Worm (Caenorhabditis elegans) whole organism, L1 larva: ENCODE data around the gene Y73B6BL.44.

Source experiments
- C16A3.4 ChIP-seq: fragments of 150-350 bp; optimal IDR thresholded peaks from 2 replicates; lab custom pipeline; 2014; ENCODE audit warnings: missing biosample characterization, missing genetic modification characterization
- C34B4.2 ChIP-seq: sonication (generic microtip); optimal IDR thresholded peaks from 2 replicates; lab custom pipeline; 2017; ENCODE audit warnings: mild to moderate bottlenecking, missing genetic modification characterization, missing compliant biosample characterization
- alr-1 ChIP-seq: fragments of 200-800 bp; sonication (Bioruptor generic); optimal IDR thresholded peaks from 2 replicates; lab custom pipeline; 2018; ENCODE audit warnings: borderline replicate concordance, mild to moderate bottlenecking, missing genetic modification characterization, missing compliant biosample characterization
- blmp-1 ChIP-seq: fragments of 150-350 bp; optimal IDR thresholded peaks from 2 replicates; lab custom pipeline; 2014; ENCODE audit warnings: missing biosample characterization, missing genetic modification characterization
- dpl-1 ChIP-seq, 3 experiments: fragments of 150-350 bp in 2 of 3; sonication (generic microtip) in 1 of 3; optimal IDR thresholded peaks; 2 replicates each; lab custom pipeline; 2014 to 2017; ENCODE audit warnings: missing biosample characterization in 3 of 3, missing genetic modification characterization in 3 of 3, missing genetic modification reagents in 3 of 3
- efl-1 ChIP-seq, 4 experiments: fragments of 150-350 bp; optimal IDR thresholded peaks in 3 of 4; peaks in 1 of 4; 1 replicate in 1 of 4; 2 replicates in 3 of 4; lab custom pipeline; 2014; ENCODE audit warnings: missing biosample characterization in 2 of 4, missing genetic modification characterization in 2 of 4, missing genetic modification reagents in 2 of 4
- egl-27 ChIP-seq, 2 experiments: fragments of 150-350 bp in 1 of 2; sonication (generic microtip); optimal IDR thresholded peaks; 3 replicates each; lab custom pipeline; 2017 to 2018; ENCODE audit warnings: missing biosample characterization in 2 of 2, missing genetic modification characterization in 2 of 2, missing genetic modification reagents in 2 of 2
- elt-2 ChIP-seq: sonication (generic microtip); optimal IDR thresholded peaks from 2 replicates; lab custom pipeline; 2016; ENCODE audit warnings: missing genetic modification characterization, mild to moderate bottlenecking, inconsistent platforms, missing compliant biosample characterization, missing genetic modification reagents
- hlh-17 ChIP-seq: fragments of 200-800 bp; sonication (Bioruptor generic); optimal IDR thresholded peaks from 2 replicates; lab custom pipeline; 2018; ENCODE audit warnings: missing genetic modification characterization, mild to moderate bottlenecking, missing compliant biosample characterization, moderate library complexity, borderline replicate concordance
- jun-1 ChIP-seq: fragments of 150-350 bp; optimal IDR thresholded peaks from 2 replicates; lab custom pipeline; 2014; ENCODE audit warnings: missing biosample characterization, missing genetic modification reagents, missing genetic modification characterization
- lin-35 ChIP-seq, 2 experiments: fragments of 150-350 bp; optimal IDR thresholded peaks; 2 replicates each; lab custom pipeline; 2014; ENCODE audit warnings: missing biosample characterization in 2 of 2, missing genetic modification characterization in 2 of 2, missing genetic modification reagents in 2 of 2
- lin-39 ChIP-seq: fragments of 150-350 bp; optimal IDR thresholded peaks from 2 replicates; lab custom pipeline; 2014; ENCODE audit warnings: missing biosample characterization, missing genetic modification reagents, missing genetic modification characterization
- lsy-2 ChIP-seq, 2 experiments: fragments of 150-350 bp; optimal IDR thresholded peaks; 2 replicates each; lab custom pipeline; 2014; ENCODE audit warnings: missing biosample characterization in 2 of 2, missing genetic modification characterization in 2 of 2
- mdl-1 ChIP-seq, 2 experiments: fragments of 150-350 bp; optimal IDR thresholded peaks; 2 replicates each; lab custom pipeline; 2014 to 2017; ENCODE audit warnings: missing biosample characterization in 2 of 2, missing genetic modification characterization in 2 of 2, inconsistent platforms in 1 of 2
- nhr-12 ChIP-seq: sonication (generic microtip); optimal IDR thresholded peaks from 2 replicates; lab custom pipeline; 2017; ENCODE audit warnings: missing biosample characterization, missing genetic modification characterization
- nhr-19 ChIP-seq: fragments of 200-800 bp; sonication (Bioruptor generic); conservative IDR thresholded peaks from 2 replicates; pipeline ENCODE4 v1.3.6; 2022; ENCODE audit warnings: missing genetic modification characterization, missing compliant biosample characterization
- nhr-20 ChIP-seq: sonication (generic microtip); optimal IDR thresholded peaks from 2 replicates; lab custom pipeline; 2016; ENCODE audit warnings: mild to moderate bottlenecking, missing genetic modification characterization, missing compliant biosample characterization
- nhr-237 ChIP-seq: fragments of 150-350 bp; optimal IDR thresholded peaks from 2 replicates; lab custom pipeline; 2014; ENCODE audit warnings: missing biosample characterization, missing genetic modification characterization
- nhr-28 ChIP-seq: fragments of 150-350 bp; optimal IDR thresholded peaks from 2 replicates; lab custom pipeline; 2014; ENCODE audit warnings: missing biosample characterization, missing genetic modification characterization
- nhr-90 ChIP-seq: sonication (generic microtip); optimal IDR thresholded peaks from 2 replicates; lab custom pipeline; 2016; ENCODE audit warnings: mild to moderate bottlenecking, missing genetic modification characterization, missing compliant biosample characterization; ENCODE audit not compliant: poor library complexity
- pax-3 ChIP-seq: fragments of 200-800 bp; sonication (Bioruptor generic); optimal IDR thresholded peaks from 2 replicates; lab custom pipeline; 2018; ENCODE audit warnings: mild to moderate bottlenecking, missing genetic modification characterization, moderate library complexity, missing compliant biosample characterization
- pqm-1 ChIP-seq: sonication (generic microtip); optimal IDR thresholded peaks from 3 replicates; lab custom pipeline; 2017; ENCODE audit warnings: missing biosample characterization, missing genetic modification characterization
- skn-1 ChIP-seq: fragments of 150-350 bp; optimal IDR thresholded peaks from 2 replicates; lab custom pipeline; 2014; ENCODE audit warnings: missing biosample characterization, missing genetic modification characterization
- snpc-4 ChIP-seq: fragments of 150-350 bp; optimal IDR thresholded peaks from 2 replicates; lab custom pipeline; 2014; ENCODE audit warnings: missing biosample characterization, missing genetic modification characterization
- snu-23 ChIP-seq: sonication (generic microtip); optimal IDR thresholded peaks from 2 replicates; lab custom pipeline; 2016; ENCODE audit warnings: missing genetic modification characterization, missing compliant biosample characterization
- sptf-1 ChIP-seq: fragments of 150-350 bp; optimal IDR thresholded peaks from 2 replicates; lab custom pipeline; 2014; ENCODE audit warnings: missing biosample characterization, missing genetic modification characterization
- sup-37 ChIP-seq: fragments of 200-800 bp; sonication (Bioruptor generic); optimal IDR thresholded peaks from 2 replicates; lab custom pipeline; 2018; ENCODE audit warnings: mild to moderate bottlenecking, missing genetic modification characterization, missing compliant biosample characterization
- tlp-1 ChIP-seq: fragments of 150-350 bp; optimal IDR thresholded peaks from 2 replicates; lab custom pipeline; 2014; ENCODE audit warnings: missing biosample characterization, missing genetic modification characterization
- unc-130 ChIP-seq: fragments of 150-350 bp; optimal IDR thresholded peaks from 2 replicates; lab custom pipeline; 2017; ENCODE audit warnings: missing biosample characterization, missing genetic modification characterization, inconsistent platforms
- unc-30 ChIP-seq: sonication (generic microtip); optimal IDR thresholded peaks from 2 replicates; lab custom pipeline; 2017; ENCODE audit warnings: missing biosample characterization, missing genetic modification characterization
- unc-98 ChIP-seq: fragments of 200-800 bp; sonication (Bioruptor generic); IDR thresholded peaks from 2 replicates; pipeline ENCODE4 v1.3.6; 2022; ENCODE audit warnings: missing genetic modification characterization, missing compliant biosample characterization
- xbp-1 ChIP-seq: sonication (generic microtip); optimal IDR thresholded peaks from 2 replicates; lab custom pipeline; 2016; ENCODE audit warnings: missing genetic modification characterization, missing compliant biosample characterization
- zip-4 ChIP-seq: fragments of 200-800 bp; sonication (Bioruptor generic); optimal IDR thresholded peaks from 2 replicates; lab custom pipeline; 2018; ENCODE audit warnings: mild to moderate bottlenecking, missing genetic modification characterization, moderate library complexity, missing compliant biosample characterization

The Y73B6BL.44 gene

DNA sequence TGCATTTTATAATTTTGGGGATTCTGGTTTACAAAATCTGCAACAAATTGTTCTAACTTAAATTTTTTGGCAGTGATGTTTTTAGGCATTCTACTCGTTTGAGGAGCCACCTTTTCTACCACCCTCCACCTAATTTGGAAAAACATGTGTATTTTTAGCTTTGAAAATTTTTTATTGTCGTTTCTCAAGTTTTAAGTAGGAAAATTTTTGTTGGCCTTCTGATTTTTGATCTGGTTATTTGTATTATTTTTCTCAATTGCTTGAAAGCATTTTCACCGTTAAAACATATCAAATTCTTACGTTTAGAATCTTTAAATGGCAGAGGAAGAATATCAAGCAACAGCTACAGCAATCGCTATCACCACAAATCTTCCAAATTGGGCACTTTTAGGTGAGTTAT is 24.5 kb downstream of the Y73B6BL.44 start, which contains the start of gene C01G5.7:
Gene C01G5.7, plus strand, starts transcription at position 301 of the 400 bp plus-strand sequence.
- TF ChIP-seq lin-35 (GFP tag; optimal IDR thresholded peaks at IDR 0.05; lab: Kevin White, UChicago) (no peak), nhr-19 (GFP tag; lab: Robert Waterston, UW) (no peak), unc-98 (GFP tag; lab: Robert Waterston, UW) (no peak), pqm-1 (tag; lab: Kevin White, UChicago) (no peak), snu-23 (no peak), dpl-1 (GFP tag; optimal IDR thresholded peaks at IDR 0.05; lab: Kevin White, UChicago) (no peak), egl-27 (tag; optimal IDR thresholded peaks at IDR 0.05; lab: Kevin White, UChicago) (no peak), lin-39 (no peak), unc-30 (no peak), alr-1 (tag; lab: Kevin White, UChicago) (no peak)
- TF ChIP-seq, all 84 proteins: peak for 0

DNA sequence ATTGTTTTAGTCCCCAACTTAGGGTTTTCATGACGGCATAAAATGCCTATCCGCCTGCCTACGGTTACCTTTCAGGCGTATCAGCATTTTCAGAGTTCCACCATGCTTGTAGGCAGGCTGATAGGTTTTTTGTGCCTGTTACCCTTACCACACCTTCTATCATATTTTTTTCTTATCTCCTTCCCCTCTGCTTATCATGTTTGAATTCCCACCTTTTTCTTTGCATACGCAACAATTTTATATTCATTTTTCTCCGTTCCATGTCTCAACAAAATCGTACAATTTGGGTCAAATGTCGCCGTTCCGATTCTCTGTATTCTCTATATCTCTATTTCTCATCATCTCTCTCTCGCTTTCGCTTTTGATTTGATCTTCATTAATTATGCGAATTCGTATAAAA is 26.2 kb downstream of the Y73B6BL.44 start, which contains the start of gene C01G5.9:
Gene C01G5.9, plus strand, starts transcription at position 301 of the 400 bp plus-strand sequence.
- no peak for TF ChIP-seq sptf-1
- peak; percentile 10 for TF ChIP-seq blmp-1 (tag; lab: Kevin White, UChicago)

DNA sequence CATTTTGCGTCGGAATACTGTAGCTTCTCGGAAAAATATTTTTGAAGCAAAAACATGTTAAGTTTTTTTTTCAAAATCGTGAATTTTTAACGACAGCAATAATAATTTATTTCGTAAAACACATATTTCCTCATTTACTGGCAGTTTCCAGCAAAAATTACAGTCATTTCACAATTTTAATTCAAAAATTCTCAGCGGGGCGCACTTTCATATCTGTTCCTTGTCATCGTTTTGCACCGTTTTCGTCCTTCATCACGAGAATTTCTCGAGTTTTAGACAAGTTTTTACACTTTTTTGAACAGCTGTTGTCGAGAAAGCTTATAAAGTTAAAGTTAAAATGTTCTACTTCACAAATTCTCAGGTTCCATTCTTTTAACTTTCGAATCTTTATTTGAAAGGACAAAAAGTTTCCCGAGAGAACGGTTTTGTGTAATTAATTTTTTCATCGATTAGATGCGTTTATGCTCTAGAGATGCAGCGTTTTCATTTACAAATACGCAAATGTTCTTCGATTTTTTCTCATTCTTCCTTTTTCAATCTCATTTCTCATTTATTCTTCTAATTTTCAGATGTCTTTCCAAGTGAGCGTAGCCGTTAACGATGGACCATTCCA is 29.0 kb downstream of the Y73B6BL.44 start, which contains the start of gene ddi-1:
Gene ddi-1, plus strand, starts transcription at position 563 of the 613 bp plus-strand sequence.
- TF ChIP-seq dpl-1 (GFP tag; optimal IDR thresholded peaks at IDR 0.05; lab: Kevin White, UChicago) (peak in 1 of 3 experiments; percentile 5), skn-1 (peak; percentile 82), nhr-28 (tag; lab: Kevin White, UChicago) (no peak), efl-1 (optimal IDR thresholded peaks at IDR 0.05; lab: Kevin White, UChicago) (no peak), efl-1 (GFP tag; optimal IDR thresholded peaks at IDR 0.05 in 1 of 2; lab: Kevin White, UChicago) (peak in 1 of 2 experiments; percentile 9), hlh-17 (GFP tag; lab: Kevin White, UChicago) (no peak), C16A3.4 (no peak), lin-35 (GFP tag; optimal IDR thresholded peaks at IDR 0.05; lab: Kevin White, UChicago) (peak in 1 of 2 experiments; percentile 33)

DNA sequence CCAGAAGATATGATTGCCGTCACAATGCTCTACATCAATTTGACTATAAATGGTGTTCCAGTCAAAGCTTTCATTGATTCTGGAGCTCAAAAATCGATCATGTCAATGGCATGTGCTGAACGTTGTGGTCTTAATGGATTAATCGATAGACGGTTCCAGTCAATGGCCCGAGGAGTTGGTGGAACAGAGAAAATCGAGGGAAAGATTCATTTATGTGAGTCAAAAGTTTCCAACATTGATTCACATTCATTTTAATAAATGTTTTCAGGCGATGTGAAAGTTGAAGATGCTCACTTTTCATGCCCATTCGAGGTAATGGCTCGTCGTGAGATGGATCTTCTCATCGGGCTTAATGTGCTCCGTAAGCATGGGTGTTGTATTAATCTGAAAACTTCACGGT is 30.4 kb downstream of the Y73B6BL.44 start:
- TF ChIP-seq xbp-1 (tag; lab: Kevin White, UChicago): no peak
- TF ChIP-seq nhr-20 (tag; lab: Kevin White, UChicago): no peak

DNA sequence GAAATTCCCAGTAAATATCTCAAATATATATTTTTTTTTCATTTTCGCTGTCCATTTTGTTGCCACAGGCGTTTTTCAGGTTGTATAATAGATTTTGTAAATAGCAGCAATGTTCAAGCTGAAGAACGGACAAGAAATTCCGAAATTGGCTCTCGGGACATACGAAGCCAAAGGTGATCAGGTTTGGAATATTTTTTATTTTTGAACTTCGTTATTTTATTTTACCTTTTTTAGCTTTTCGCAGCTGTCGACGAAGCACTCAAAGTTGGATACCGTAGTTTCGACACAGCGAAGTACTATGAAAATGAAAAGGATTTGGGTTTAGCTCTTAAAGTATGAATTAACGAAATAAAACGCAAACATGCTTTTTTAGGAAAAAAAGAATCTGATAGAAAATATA is 31.1 kb downstream of the Y73B6BL.44 start, which contains the start of gene C01G5.5:
Gene C01G5.5, plus strand, starts transcription at position 80 of the 400 bp plus-strand sequence.
- TF ChIP-seq hlh-17 (GFP tag; lab: Kevin White, UChicago) (no peak), efl-1 (optimal IDR thresholded peaks at IDR 0.05; lab: Kevin White, UChicago) (no peak), efl-1 (GFP tag; optimal IDR thresholded peaks at IDR 0.05 in 1 of 2; lab: Kevin White, UChicago) (peak in 1 of 2 experiments; percentile 65)
- TF ChIP-seq, all 84 proteins: peak for 1

DNA sequence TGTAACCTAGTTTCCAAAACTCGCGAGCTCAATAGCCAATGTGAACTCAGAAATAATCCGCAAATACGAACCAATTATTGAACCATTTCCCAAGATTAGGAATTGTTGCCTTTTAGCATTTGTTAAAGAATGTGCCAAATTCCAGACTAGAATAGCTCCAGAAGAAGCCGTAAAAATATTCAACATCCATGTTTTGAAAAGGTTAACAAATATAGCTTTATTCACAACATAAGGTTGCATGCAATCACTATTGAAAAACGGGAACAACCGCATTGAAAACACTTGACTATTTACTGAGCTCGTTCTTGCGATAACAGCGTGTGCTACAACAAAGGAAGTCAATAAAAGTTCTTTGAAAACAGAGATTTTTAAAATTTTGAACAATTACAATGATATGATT is 33.1 kb downstream of the Y73B6BL.44 start:
- TF ChIP-seq nhr-19 (GFP tag; lab: Robert Waterston, UW) (no peak), C34B4.2 (tag; lab: Kevin White, UChicago) (no peak), zip-4 (GFP tag; lab: Kevin White, UChicago) (no peak), nhr-90 (no peak), snpc-4 (tag; lab: Kevin White, UChicago) (no peak), elt-2 (tag; lab: Kevin White, UChicago) (no peak), lsy-2 (tag; optimal IDR thresholded peaks at IDR 0.05; lab: Kevin White, UChicago) (no peak), tlp-1 (tag; lab: Kevin White, UChicago) (no peak)

DNA sequence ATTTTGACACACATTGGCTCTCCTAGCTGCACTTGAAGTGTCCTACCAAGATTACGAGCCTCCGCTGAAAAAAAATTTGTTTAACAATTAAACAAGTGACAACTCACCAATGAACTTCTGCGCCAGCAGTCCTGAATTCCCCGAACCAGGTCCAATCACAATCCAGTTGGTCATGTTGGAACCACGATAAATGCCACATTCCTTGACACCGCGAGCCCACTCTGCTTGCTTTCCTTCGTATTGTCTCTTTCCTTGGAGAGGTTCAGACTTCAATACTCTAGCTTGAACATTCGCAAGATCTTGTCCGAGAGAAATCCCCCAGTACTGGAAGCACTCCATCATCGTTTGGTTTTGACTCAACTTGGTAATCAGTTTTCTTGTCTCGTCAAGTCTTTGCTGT is 34.8 kb downstream of the Y73B6BL.44 start:
- TF ChIP-seq jun-1 (tag; lab: Kevin White, UChicago): no peak
- no peak for TF ChIP-seq unc-130 (tag; lab: Kevin White, UChicago)
- no peak for TF ChIP-seq hlh-17 (GFP tag; lab: Kevin White, UChicago)
- no peak for TF ChIP-seq sup-37
- TF ChIP-seq nhr-12 (tag; lab: Kevin White, UChicago): no peak
- no peak for TF ChIP-seq dpl-1 (GFP tag; optimal IDR thresholded peaks at IDR 0.05; lab: Kevin White, UChicago)
- TF ChIP-seq pax-3 (tag; lab: Kevin White, UChicago): no peak
- TF ChIP-seq blmp-1 (tag; lab: Kevin White, UChicago): no peak
- TF ChIP-seq nhr-237 (tag; lab: Kevin White, UChicago): no peak
- no peak for TF ChIP-seq mdl-1 (tag; optimal IDR thresholded peaks at IDR 0.05; lab: Kevin White, UChicago)
